Fruit fly (Drosophila melanogaster) whole organism, embryonic: ENCODE data around the gene sna.

Source experiments
- Adf1 ChIP-seq: fragments of 200-800 bp; sonication (Bioruptor generic); IDR thresholded peaks from 2 replicates; pipeline ENCODE4 v1.3.6; 2022; ENCODE audit warnings: missing biosample characterization, missing genetic modification characterization
- CG10209 ChIP-seq: fragments of 200-800 bp; sonication (Bioruptor generic); optimal IDR thresholded peaks from 3 replicates; lab custom pipeline; 2017; ENCODE audit warnings: missing biosample characterization, mild to moderate bottlenecking, missing genetic modification characterization, missing genetic modification reagents
- CG11560 ChIP-seq: fragments of 200-800 bp; sonication (Bioruptor generic); IDR thresholded peaks from 3 replicates; pipeline ENCODE4 v1.3.6; 2022; ENCODE audit warnings: missing biosample characterization, missing genetic modification characterization
- CG12942 ChIP-seq: fragments of 200-800 bp; sonication (Bioruptor generic); optimal IDR thresholded peaks from 3 replicates; lab custom pipeline; 2016; ENCODE audit warnings: missing biosample characterization, missing genetic modification characterization
- CG14014 ChIP-seq: fragments of 200-800 bp; sonication (Bioruptor generic); IDR thresholded peaks from 2 replicates; pipeline ENCODE4 v1.3.6; 2022; ENCODE audit warnings: missing biosample characterization, missing genetic modification characterization
- CG1529 ChIP-seq: fragments of 200-800 bp; sonication (Bioruptor generic); optimal IDR thresholded peaks from 3 replicates; lab custom pipeline; 2018; ENCODE audit warnings: missing biosample characterization, missing genetic modification characterization
- CG1647 ChIP-seq: fragments of 200-800 bp; sonication (Bioruptor generic); optimal IDR thresholded peaks from 3 replicates; lab custom pipeline; 2016; ENCODE audit warnings: missing biosample characterization, missing genetic modification characterization
- CG1832 ChIP-seq: fragments of 200-800 bp; sonication (Bioruptor generic); optimal IDR thresholded peaks from 2 replicates; lab custom pipeline; 2017; ENCODE audit warnings: missing biosample characterization, mild to moderate bottlenecking, missing genetic modification characterization, inconsistent platforms
- CG18764 ChIP-seq: fragments of 200-800 bp; sonication (Bioruptor generic); optimal IDR thresholded peaks from 3 replicates; lab custom pipeline; 2016; ENCODE audit warnings: missing biosample characterization, missing genetic modification characterization
- CG2678 ChIP-seq: fragments of 200-800 bp; sonication (Bioruptor generic); optimal IDR thresholded peaks from 3 replicates; lab custom pipeline; 2019; ENCODE audit warnings: missing biosample characterization, mild to moderate bottlenecking, missing genetic modification characterization, moderate library complexity
- CG2875 ChIP-seq: fragments of 200-800 bp; sonication (Bioruptor generic); optimal IDR thresholded peaks from 2 replicates; lab custom pipeline; 2017; ENCODE audit warnings: missing biosample characterization, mild to moderate bottlenecking, missing genetic modification characterization, missing genetic modification reagents
- CG3847 ChIP-seq: fragments of 200-800 bp; sonication (Bioruptor generic); IDR thresholded peaks from 2 replicates; pipeline ENCODE4 v1.3.6; 2022; ENCODE audit warnings: missing biosample characterization, missing genetic modification characterization
- CG42726 ChIP-seq: fragments of 200-800 bp; sonication (Bioruptor generic); IDR thresholded peaks from 2 replicates; pipeline ENCODE4 v1.3.6; 2022; ENCODE audit warnings: missing biosample characterization, missing genetic modification characterization; ENCODE audit not compliant: partially characterized antibody
- CG4282 ChIP-seq: fragments of 200-800 bp; sonication (Bioruptor generic); optimal IDR thresholded peaks from 2 replicates; lab custom pipeline; 2016; ENCODE audit warnings: missing biosample characterization, missing genetic modification characterization
- CG4360 ChIP-seq: fragments of 200-800 bp; sonication (Bioruptor generic); IDR thresholded peaks from 2 replicates; pipeline ENCODE4 v1.3.6; 2022; ENCODE audit warnings: missing biosample characterization, missing genetic modification characterization
- CG6654 ChIP-seq: fragments of 200-800 bp; sonication (Bioruptor generic); optimal IDR thresholded peaks from 2 replicates; lab custom pipeline; 2017; ENCODE audit warnings: missing biosample characterization, mild to moderate bottlenecking, missing genetic modification characterization
- CG8388 ChIP-seq: fragments of 200-800 bp; sonication (Bioruptor generic); optimal IDR thresholded peaks from 2 replicates; lab custom pipeline; 2019; ENCODE audit warnings: missing biosample characterization, mild to moderate bottlenecking, missing genetic modification characterization, moderate library complexity
- CG8924 ChIP-seq: fragments of 200-800 bp; optimal IDR thresholded peaks from 3 replicates; lab custom pipeline; 2019; ENCODE audit warnings: missing biosample characterization, mild to moderate bottlenecking, missing genetic modification characterization, moderate library complexity
- CG9215 ChIP-seq: fragments of 200-800 bp; sonication (Bioruptor generic); IDR thresholded peaks from 2 replicates; pipeline ENCODE4 v1.3.6; 2022; ENCODE audit warnings: missing biosample characterization, missing genetic modification characterization
- Deaf1 ChIP-seq: fragments of 200-800 bp; optimal IDR thresholded peaks from 3 replicates; lab custom pipeline; 2019; ENCODE audit warnings: missing biosample characterization, mild to moderate bottlenecking, missing genetic modification characterization, moderate library complexity
- Doc3 ChIP-seq: fragments of 200-800 bp; sonication (Bioruptor generic); IDR thresholded peaks from 3 replicates; pipeline ENCODE4 v1.3.6; 2022; ENCODE audit warnings: missing biosample characterization, missing genetic modification characterization; ENCODE audit not compliant: partially characterized antibody
- Hey ChIP-seq: fragments of 200-800 bp; sonication (Bioruptor generic); optimal IDR thresholded peaks from 3 replicates; lab custom pipeline; 2018; ENCODE audit warnings: missing biosample characterization, mild to moderate bottlenecking, missing genetic modification characterization
- Hr39 ChIP-seq: fragments of >200 bp; optimal IDR thresholded peaks from 2 replicates; lab custom pipeline; 2017
- Med ChIP-seq: fragments of 200-800 bp; sonication (Bioruptor generic); peaks from one replicate; lab custom pipeline; 2016; ENCODE audit warnings: missing biosample characterization, missing genetic modification characterization, mild to moderate bottlenecking, inconsistent platforms, moderate library complexity
- Myb ChIP-seq: fragments of 200-800 bp; sonication (Bioruptor generic); optimal IDR thresholded peaks from 2 replicates; lab custom pipeline; 2016; ENCODE audit warnings: missing biosample characterization, missing genetic modification characterization
- Nf-YB ChIP-seq: fragments of 200-800 bp; sonication (Bioruptor generic); optimal IDR thresholded peaks from 3 replicates; lab custom pipeline; 2019; ENCODE audit warnings: missing biosample characterization, mild to moderate bottlenecking, missing genetic modification characterization, moderate library complexity
- Nf-YC ChIP-seq: fragments of 200-800 bp; optimal IDR thresholded peaks from 3 replicates; lab custom pipeline; 2019; ENCODE audit warnings: missing biosample characterization, mild to moderate bottlenecking, missing genetic modification characterization, moderate library complexity
- Opbp ChIP-seq: fragments of 200-800 bp; sonication (Bioruptor generic); IDR thresholded peaks from 3 replicates; pipeline ENCODE4 v1.3.6; 2022; ENCODE audit warnings: missing biosample characterization, missing genetic modification characterization; ENCODE audit not compliant: partially characterized antibody
- Poxn ChIP-seq: fragments of 200-800 bp; sonication (Bioruptor generic); IDR thresholded peaks from 2 replicates; pipeline ENCODE4 v1.3.6; 2022; ENCODE audit warnings: missing biosample characterization, missing genetic modification characterization
- abd-A ChIP-seq: fragments of 200-800 bp; sonication (Bioruptor generic); optimal IDR thresholded peaks from 3 replicates; lab custom pipeline; 2019; ENCODE audit warnings: missing biosample characterization, mild to moderate bottlenecking, missing genetic modification characterization, moderate library complexity
- cato ChIP-seq: fragments of 200-800 bp; sonication (Bioruptor generic); optimal IDR thresholded peaks from 2 replicates; lab custom pipeline; 2016; ENCODE audit warnings: missing biosample characterization, missing genetic modification characterization, borderline replicate concordance
- cg ChIP-seq: fragments of 200-800 bp; sonication (Bioruptor generic); optimal IDR thresholded peaks from 3 replicates; lab custom pipeline; 2019; ENCODE audit warnings: missing biosample characterization, mild to moderate bottlenecking, missing genetic modification characterization, moderate library complexity
- chinmo ChIP-seq: fragments of 200-800 bp; sonication (Bioruptor generic); IDR thresholded peaks from 4 replicates; pipeline ENCODE4 v1.3.6; 2022; ENCODE audit warnings: missing biosample characterization, missing genetic modification characterization; ENCODE audit not compliant: partially characterized antibody
- da ChIP-seq: fragments of 200-800 bp; sonication (Bioruptor generic); optimal IDR thresholded peaks from 2 replicates; lab custom pipeline; 2016; ENCODE audit warnings: missing biosample characterization, missing genetic modification characterization
- fd3F ChIP-seq: fragments of 200-800 bp; sonication (Bioruptor generic); optimal IDR thresholded peaks from 2 replicates; lab custom pipeline; 2018; ENCODE audit warnings: missing biosample characterization, mild to moderate bottlenecking, missing genetic modification characterization, moderate library complexity
- ftz-f1 ChIP-seq: fragments of 200-800 bp; sonication (Bioruptor generic); optimal IDR thresholded peaks from 2 replicates; lab custom pipeline; 2016; ENCODE audit warnings: missing biosample characterization, missing genetic modification characterization
- nerfin-1 ChIP-seq: fragments of 200-800 bp; sonication (Bioruptor generic); optimal IDR thresholded peaks from 3 replicates; lab custom pipeline; 2019; ENCODE audit warnings: missing biosample characterization, mild to moderate bottlenecking, missing genetic modification characterization, moderate library complexity
- otp ChIP-seq: fragments of 200-800 bp; sonication (Bioruptor generic); IDR thresholded peaks from 3 replicates; pipeline ENCODE4, ENCODE4 v1.3.6; 2022; ENCODE audit warnings: missing biosample characterization, missing genetic modification characterization
- phol ChIP-seq: fragments of 200-800 bp; sonication (Bioruptor generic); optimal IDR thresholded peaks from 3 replicates; lab custom pipeline; 2018; ENCODE audit warnings: missing biosample characterization, mild to moderate bottlenecking, missing genetic modification characterization, moderate library complexity
- pzg ChIP-seq: fragments of 200-800 bp; sonication (Bioruptor generic); optimal IDR thresholded peaks from 3 replicates; lab custom pipeline; 2018; ENCODE audit warnings: missing biosample characterization, mild to moderate bottlenecking, missing genetic modification characterization, moderate library complexity
- run ChIP-seq: fragments of 200-800 bp; sonication (Bioruptor generic); optimal IDR thresholded peaks from 3 replicates; lab custom pipeline; 2018; ENCODE audit warnings: missing biosample characterization, mild to moderate bottlenecking, missing genetic modification characterization
- scrt ChIP-seq: fragments of 200-800 bp; sonication (Bioruptor generic); optimal IDR thresholded peaks from 2 replicates; lab custom pipeline; 2018; ENCODE audit warnings: missing biosample characterization, mild to moderate bottlenecking, missing genetic modification characterization, moderate library complexity
- sens ChIP-seq: fragments of 200-800 bp; sonication (Bioruptor generic); peaks from one replicate; lab custom pipeline; 2016; ENCODE audit warnings: missing biosample characterization, missing genetic modification characterization
- seq ChIP-seq: fragments of 200-800 bp; sonication (Bioruptor generic); IDR thresholded peaks from 2 replicates; pipeline ENCODE4 v1.3.6; 2022; ENCODE audit warnings: missing biosample characterization, missing genetic modification characterization
- sna ChIP-seq: fragments of 200-800 bp; sonication (Bioruptor generic); IDR thresholded peaks from 2 replicates; pipeline ENCODE4 v1.3.6; 2022; ENCODE audit warnings: missing biosample characterization, missing genetic modification characterization; ENCODE audit not compliant: partially characterized antibody
- tll ChIP-seq, 2 experiments: fragments of 200-800 bp in 1 of 2; fragments of >200 bp in 1 of 2; sonication (Bioruptor generic) in 1 of 2; optimal IDR thresholded peaks; 2 replicates each; lab custom pipeline; 2017 to 2019; ENCODE audit warnings: missing biosample characterization in 2 of 2, missing genetic modification characterization in 2 of 2, mild to moderate bottlenecking in 1 of 2, moderate library complexity in 1 of 2
- trh ChIP-seq: fragments of 200-800 bp; sonication (Bioruptor generic); optimal IDR thresholded peaks from 2 replicates; lab custom pipeline; 2016; ENCODE audit warnings: missing biosample characterization, missing genetic modification characterization
- wor ChIP-seq: fragments of 200-800 bp; sonication (Bioruptor generic); IDR thresholded peaks from 2 replicates; pipeline ENCODE4 v1.3.6; 2022; ENCODE audit warnings: missing biosample characterization, missing genetic modification characterization
- z ChIP-seq: fragments of 200-800 bp; sonication (Bioruptor generic); IDR thresholded peaks from 3 replicates; pipeline ENCODE4 v1.3.6; 2022; ENCODE audit warnings: missing biosample characterization, missing genetic modification characterization
- zfh1 ChIP-seq: fragments of 200-800 bp; sonication (Bioruptor generic); IDR thresholded peaks from 3 replicates; pipeline ENCODE4 v1.3.6; 2022; ENCODE audit warnings: missing biosample characterization, missing genetic modification characterization

sna gene

dm6 chr2L:15435655-15436265 is 42.3 kb downstream of the sna start (continued):
- peak; percentile 7 for TF ChIP-seq da
- TF ChIP-seq Myb (GFP tag; lab: Kevin White, UChicago), result no peak
- peak; percentile 95 for TF ChIP-seq nerfin-1
- TF ChIP-seq CG10209, result no peak
- no peak for TF ChIP-seq cg (GFP tag; lab: Kevin White, UChicago)
- no peak for TF ChIP-seq CG6654 (GFP tag; lab: Kevin White, UChicago)
- TF ChIP-seq CG2875 (GFP tag; lab: Kevin White, UChicago), result no peak
- TF ChIP-seq CG1529 (GFP tag; lab: Kevin White, UChicago), result no peak
- TF ChIP-seq abd-A, result peak; percentile 12
- no peak for TF ChIP-seq pzg
- TF ChIP-seq CG8388 (GFP tag; lab: Kevin White, UChicago), result no peak
- no peak for TF ChIP-seq CG1647 (GFP tag; lab: Kevin White, UChicago)
- no peak for TF ChIP-seq CG4282
- no peak for TF ChIP-seq cato (GFP tag; lab: Kevin White, UChicago)
- TF ChIP-seq Adf1, result peak; percentile 15; the same call in 1 of the 2 replicates
- peak; percentile 50 for TF ChIP-seq sens
- no peak for TF ChIP-seq CG14014 (GFP tag; lab: Robert Waterston, UW)
- TF ChIP-seq Hey (tag; lab: Kevin White, UChicago), result peak; percentile 7
- TF ChIP-seq CG2678 (tag; lab: Kevin White, UChicago), result no peak
- TF ChIP-seq CG12942 (GFP tag; lab: Kevin White, UChicago), result no peak
- TF ChIP-seq CG9215 (GFP tag; lab: Robert Waterston, UW), result no peak
- no peak for TF ChIP-seq CG3847 (GFP tag; lab: Robert Waterston, UW)
- TF ChIP-seq Nf-YC (tag; lab: Kevin White, UChicago), result peak; percentile 74
- TF ChIP-seq seq (GFP tag; lab: Robert Waterston, UW), result peak; percentile 83
- TF ChIP-seq Med (GFP tag; lab: Kevin White, UChicago), result peak; percentile 5
- peak; percentile 68 for TF ChIP-seq Deaf1 (tag; lab: Kevin White, UChicago)
- no peak for TF ChIP-seq Doc3 (GFP tag; lab: Robert Waterston, UW)
- TF ChIP-seq Poxn (GFP tag; lab: Robert Waterston, UW), result no peak
- no peak for TF ChIP-seq CG18764 (GFP tag; lab: Kevin White, UChicago)
- peak; percentile 87 for TF ChIP-seq wor (GFP tag; lab: Robert Waterston, UW)
- TF ChIP-seq Opbp (GFP tag; lab: Robert Waterston, UW), result no peak
- no peak for TF ChIP-seq CG42726 (GFP tag; lab: Robert Waterston, UW)
- peak; percentile 86 for TF ChIP-seq scrt (GFP tag; lab: Kevin White, UChicago)
- no peak for TF ChIP-seq CG1832
- TF ChIP-seq z (GFP tag; lab: Robert Waterston, UW), result 0 out of 3 replicates have a peak, but pooled peaks have one; percentile 46
- TF ChIP-seq trh (GFP tag; lab: Kevin White, UChicago), result no peak
- TF ChIP-seq CG11560 (tag; lab: Robert Waterston, UW), result no peak
- TF ChIP-seq CG8924 (tag; lab: Kevin White, UChicago), result no peak
- TF ChIP-seq tll (GFP tag; optimal IDR thresholded peaks at IDR 0.05; lab: Kevin White, UChicago), result no peak
- no peak for TF ChIP-seq Hr39 (lab: Kevin White, UChicago)
- no peak for TF ChIP-seq run (tag; lab: Kevin White, UChicago)
- TF ChIP-seq Nf-YB (GFP tag; lab: Kevin White, UChicago), result peak; percentile 35
- TF ChIP-seq phol, result no peak
- TF ChIP-seq zfh1, result no peak
- TF ChIP-seq sna (GFP tag; lab: Robert Waterston, UW), result no peak
- TF ChIP-seq chinmo (GFP tag; lab: Robert Waterston, UW), result 0 out of 4 replicates have a peak, but pooled peaks have one; percentile 48
- TF ChIP-seq otp, result no peak
- no peak for TF ChIP-seq CG4360 (GFP tag; lab: Robert Waterston, UW)
- no peak for TF ChIP-seq fd3F
- no peak for TF ChIP-seq ftz-f1 (GFP tag; lab: Kevin White, UChicago)
- TF ChIP-seq, all 482 proteins: peak for 23
